Worm (Caenorhabditis elegans): Measurements from ENCODE around the gene K08F8.7.

DNA sequence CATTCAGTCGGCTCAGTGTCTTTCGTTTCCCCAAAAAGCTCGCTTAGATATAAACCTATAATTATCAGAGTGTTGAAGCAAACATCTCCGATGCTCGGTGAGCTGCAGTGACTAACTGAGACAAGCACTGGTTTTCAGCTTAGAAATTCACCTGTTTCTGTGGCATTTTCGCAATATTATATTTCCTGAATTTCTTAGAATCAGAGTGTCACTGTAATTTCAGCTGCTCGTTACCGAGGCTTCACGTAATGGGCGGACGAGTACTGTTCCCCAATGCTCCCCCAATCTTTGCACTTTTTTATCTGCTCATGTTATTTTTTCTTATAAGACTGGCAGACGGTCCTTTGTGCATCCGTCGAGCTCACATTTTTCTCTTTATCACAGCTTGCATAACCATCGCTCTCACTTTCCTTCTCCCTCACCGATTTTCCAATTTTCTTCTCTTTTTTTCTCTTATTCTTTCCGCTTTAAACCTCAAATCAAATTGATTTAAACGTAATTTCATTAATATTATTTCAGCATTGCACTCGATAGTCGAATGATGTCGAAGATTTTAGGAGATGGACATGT, 33.1 kb downstream of the K08F8.7 start, which contains the start of gene trcs-2:
- no peak for TF ChIP-seq him-1 (tag; optimal IDR thresholded peaks at IDR 0.05)
- TF ChIP-seq W03F9.2 (tag; optimal IDR thresholded peaks at IDR 0.05) = no peak
